Fruit fly (Drosophila melanogaster) whole organism, embryonic: ENCODE data around the gene mnd.

Experiments used
- ATbp ChIP-seq: fragments of 200-800 bp; sonication (Bioruptor generic); optimal IDR thresholded peaks from 2 replicates; lab custom pipeline; 2017; ENCODE audit warnings: missing biosample characterization, mild to moderate bottlenecking, missing genetic modification characterization, missing genetic modification reagents
- Bteb2 ChIP-seq: fragments of 200-800 bp; sonication (Bioruptor generic); optimal IDR thresholded peaks from 2 replicates; lab custom pipeline; 2016; ENCODE audit warnings: missing biosample characterization, missing genetic modification characterization
- CG10274 ChIP-seq: fragments of 200-800 bp; sonication (Bioruptor generic); optimal IDR thresholded peaks from 3 replicates; lab custom pipeline; 2017; ENCODE audit warnings: missing biosample characterization, mild to moderate bottlenecking, missing genetic modification characterization
- CG10366 ChIP-seq: fragments of 200-800 bp; sonication (Bioruptor generic); IDR thresholded peaks from 2 replicates; pipeline ENCODE4 v1.3.6; 2022; ENCODE audit warnings: missing biosample characterization, missing genetic modification characterization
- CG10959 ChIP-seq: fragments of 200-800 bp; sonication (Bioruptor generic); IDR thresholded peaks from 2 replicates; pipeline ENCODE4 v1.3.6; 2022; ENCODE audit warnings: missing biosample characterization, missing genetic modification characterization
- CG11696 ChIP-seq: fragments of 200-800 bp; sonication (Bioruptor generic); IDR thresholded peaks from 2 replicates; pipeline ENCODE4 v1.3.6; 2022; ENCODE audit warnings: missing biosample characterization, missing genetic modification characterization
- CG12104 ChIP-seq: fragments of 200-800 bp; sonication (Bioruptor generic); optimal IDR thresholded peaks from 3 replicates; lab custom pipeline; 2016; ENCODE audit warnings: missing biosample characterization, missing genetic modification characterization
- CG14965 ChIP-seq: fragments of 200-800 bp; sonication (Bioruptor generic); optimal IDR thresholded peaks from 2 replicates; lab custom pipeline; 2016; ENCODE audit warnings: missing biosample characterization, missing genetic modification characterization, borderline replicate concordance
- CG16813 ChIP-seq: fragments of 200-800 bp; sonication (Bioruptor generic); IDR thresholded peaks from 3 replicates; pipeline ENCODE4 v1.3.6; 2022; ENCODE audit warnings: missing biosample characterization, missing genetic modification characterization; ENCODE audit not compliant: partially characterized antibody
- CG1792 ChIP-seq: fragments of 200-800 bp; sonication (Bioruptor generic); optimal IDR thresholded peaks from 2 replicates; lab custom pipeline; 2016; ENCODE audit warnings: missing biosample characterization, missing genetic modification characterization
- CG31388 ChIP-seq: fragments of 200-800 bp; sonication (Bioruptor generic); optimal IDR thresholded peaks from 2 replicates; lab custom pipeline; 2016; ENCODE audit warnings: missing biosample characterization, missing genetic modification characterization
- CG4617 ChIP-seq: fragments of 200-800 bp; sonication (Bioruptor generic); optimal IDR thresholded peaks from 3 replicates; lab custom pipeline; 2016; ENCODE audit warnings: missing biosample characterization, missing genetic modification characterization, borderline replicate concordance
- CG6175 ChIP-seq: fragments of 200-800 bp; sonication (Bioruptor generic); IDR thresholded peaks from 3 replicates; pipeline ENCODE4 v1.3.6; 2022; ENCODE audit warnings: missing biosample characterization, missing genetic modification characterization
- CG6791 ChIP-seq: fragments of 200-800 bp; sonication (Bioruptor generic); IDR thresholded peaks from 3 replicates; pipeline ENCODE4 v1.3.6; 2022; ENCODE audit warnings: missing biosample characterization, missing genetic modification characterization; ENCODE audit not compliant: partially characterized antibody
- CG7357 ChIP-seq: fragments of 200-800 bp; sonication (Bioruptor generic); IDR thresholded peaks from 3 replicates; pipeline ENCODE4 v1.3.6; 2022; ENCODE audit warnings: missing biosample characterization, missing genetic modification characterization
- CG7786 ChIP-seq: fragments of 200-800 bp; sonication (Bioruptor generic); optimal IDR thresholded peaks from 2 replicates; lab custom pipeline; 2016; ENCODE audit warnings: missing biosample characterization, missing genetic modification characterization
- CG7987 ChIP-seq: fragments of 200-800 bp; sonication (Bioruptor generic); optimal IDR thresholded peaks from 2 replicates; lab custom pipeline; 2018; ENCODE audit warnings: missing biosample characterization, mild to moderate bottlenecking, missing genetic modification characterization, moderate library complexity
- CG8290 ChIP-seq, 3 experiments: fragments of 200-800 bp; sonication (Bioruptor generic); optimal IDR thresholded peaks; 2 replicates each; lab custom pipeline; 2016 to 2019; ENCODE audit warnings: missing biosample characterization in 3 of 3, missing genetic modification characterization in 3 of 3, mild to moderate bottlenecking in 2 of 3, moderate library complexity in 1 of 3
- CG8388 ChIP-seq: fragments of 200-800 bp; sonication (Bioruptor generic); optimal IDR thresholded peaks from 2 replicates; lab custom pipeline; 2019; ENCODE audit warnings: missing biosample characterization, mild to moderate bottlenecking, missing genetic modification characterization, moderate library complexity
- CG9215 ChIP-seq: fragments of 200-800 bp; sonication (Bioruptor generic); IDR thresholded peaks from 2 replicates; pipeline ENCODE4 v1.3.6; 2022; ENCODE audit warnings: missing biosample characterization, missing genetic modification characterization
- CG9817 ChIP-seq: fragments of 200-800 bp; sonication (Bioruptor generic); optimal IDR thresholded peaks from 2 replicates; lab custom pipeline; 2018; ENCODE audit warnings: missing biosample characterization, mild to moderate bottlenecking, missing genetic modification characterization, moderate library complexity
- CG9932 ChIP-seq: fragments of 200-800 bp; sonication (Bioruptor generic); IDR thresholded peaks from 2 replicates; pipeline ENCODE4 v1.3.6; 2022; ENCODE audit warnings: missing biosample characterization, missing genetic modification characterization
- Dp ChIP-seq: fragments of 200-800 bp; sonication (Bioruptor generic); optimal IDR thresholded peaks from 2 replicates; lab custom pipeline; 2018; ENCODE audit warnings: missing biosample characterization, mild to moderate bottlenecking, missing genetic modification characterization, moderate library complexity
- ERR ChIP-seq: fragments of 200-800 bp; sonication (Bioruptor generic); optimal IDR thresholded peaks from 2 replicates; lab custom pipeline; 2016; ENCODE audit warnings: missing biosample characterization, missing genetic modification characterization
- Gsc ChIP-seq: fragments of 200-800 bp; sonication (Bioruptor generic); IDR thresholded peaks from 2 replicates; pipeline ENCODE4 v1.3.6; 2022; ENCODE audit warnings: missing biosample characterization, missing genetic modification characterization
- Hr39 ChIP-seq: fragments of >200 bp; optimal IDR thresholded peaks from 2 replicates; lab custom pipeline; 2017
- MBD-R2 ChIP-seq: fragments of 200-800 bp; sonication (Bioruptor generic); IDR thresholded peaks from 2 replicates; pipeline ENCODE4 v1.3.6; 2022; ENCODE audit warnings: missing biosample characterization, missing genetic modification characterization
- MESR4 ChIP-seq: fragments of 200-800 bp; sonication (Bioruptor generic); optimal IDR thresholded peaks from 2 replicates; lab custom pipeline; 2018; ENCODE audit warnings: missing biosample characterization, mild to moderate bottlenecking, missing genetic modification characterization, moderate library complexity
- MTF-1 ChIP-seq: fragments of 200-800 bp; sonication (Bioruptor generic); optimal IDR thresholded peaks from 2 replicates; lab custom pipeline; 2018; ENCODE audit warnings: missing biosample characterization, mild to moderate bottlenecking, missing genetic modification characterization, borderline replicate concordance
- NFAT ChIP-seq: fragments of 200-800 bp; sonication (Bioruptor generic); IDR thresholded peaks from 2 replicates; pipeline ENCODE4 v1.3.6; 2022; ENCODE audit warnings: missing biosample characterization, missing genetic modification characterization
- NfI ChIP-seq: fragments of 200-800 bp; sonication (Bioruptor generic); optimal IDR thresholded peaks from 3 replicates; lab custom pipeline; 2018; ENCODE audit warnings: missing biosample characterization, mild to moderate bottlenecking, missing genetic modification characterization, moderate library complexity
- Sry-δ ChIP-seq: fragments of 200-800 bp; sonication (Bioruptor generic); optimal IDR thresholded peaks from 2 replicates; lab custom pipeline; 2016; ENCODE audit warnings: missing biosample characterization, missing genetic modification characterization
- Stat92E ChIP-seq, 3 experiments: fragments of >200 bp in 2 of 3; fragments of 200-800 bp in 1 of 3; sonication (Bioruptor generic) in 1 of 3; optimal IDR thresholded peaks; 2 replicates each; lab custom pipeline; 2017 to 2019; ENCODE audit warnings: missing biosample characterization in 3 of 3, missing genetic modification characterization in 3 of 3, mild to moderate bottlenecking in 1 of 3, moderate library complexity in 1 of 3
- Tbp ChIP-seq: fragments of >200 bp; optimal IDR thresholded peaks from 2 replicates; lab custom pipeline; 2018; ENCODE audit warnings: missing biosample characterization, missing genetic modification characterization
- al ChIP-seq: fragments of 200-800 bp; sonication (Bioruptor generic); IDR thresholded peaks from 2 replicates; pipeline ENCODE4 v1.3.6; 2022; ENCODE audit warnings: missing biosample characterization, missing genetic modification characterization
- ase ChIP-seq: fragments of 200-800 bp; sonication (Bioruptor generic); IDR thresholded peaks from 3 replicates; pipeline ENCODE4 v1.3.6; 2022; ENCODE audit warnings: missing biosample characterization, missing genetic modification characterization
- ato ChIP-seq: fragments of 200-800 bp; sonication (Bioruptor generic); IDR thresholded peaks from 2 replicates; pipeline ENCODE4 v1.3.6; 2022; ENCODE audit warnings: missing biosample characterization, missing genetic modification characterization; ENCODE audit not compliant: partially characterized antibody
- croc ChIP-seq: fragments of 200-800 bp; sonication (Bioruptor generic); conservative IDR thresholded peaks from 3 replicates; pipeline ENCODE4 v1.3.6; 2022; ENCODE audit warnings: missing biosample characterization, missing genetic modification characterization
- dpn ChIP-seq, 2 experiments: fragments of 200-800 bp; sonication (Bioruptor generic); optimal IDR thresholded peaks; 3 replicates each; lab custom pipeline; 2016; ENCODE audit warnings: missing biosample characterization in 2 of 2, missing genetic modification characterization in 2 of 2
- fd3F ChIP-seq: fragments of 200-800 bp; sonication (Bioruptor generic); optimal IDR thresholded peaks from 2 replicates; lab custom pipeline; 2018; ENCODE audit warnings: missing biosample characterization, mild to moderate bottlenecking, missing genetic modification characterization, moderate library complexity
- fd96Cb ChIP-seq: fragments of 200-800 bp; sonication (Bioruptor generic); optimal IDR thresholded peaks from 2 replicates; lab custom pipeline; 2018; ENCODE audit warnings: missing biosample characterization, mild to moderate bottlenecking, missing genetic modification characterization, moderate library complexity
- fu2 ChIP-seq: fragments of 200-800 bp; sonication (Bioruptor generic); optimal IDR thresholded peaks from 2 replicates; lab custom pipeline; 2016; ENCODE audit warnings: missing biosample characterization, missing genetic modification characterization
- gsb ChIP-seq: fragments of 200-800 bp; sonication (Bioruptor generic); IDR thresholded peaks from 2 replicates; pipeline ENCODE4 v1.3.6; 2022; ENCODE audit warnings: missing biosample characterization, missing genetic modification characterization
- ham ChIP-seq: fragments of 200-800 bp; sonication (Bioruptor generic); IDR thresholded peaks from 2 replicates; pipeline ENCODE4 v1.3.6; 2022; ENCODE audit warnings: missing biosample characterization, missing genetic modification characterization
- odd ChIP-seq: fragments of 200-800 bp; sonication (Bioruptor generic); optimal IDR thresholded peaks from 2 replicates; lab custom pipeline; 2017; ENCODE audit warnings: missing biosample characterization, mild to moderate bottlenecking, missing genetic modification characterization
- peb ChIP-seq: fragments of 200-800 bp; sonication (Bioruptor generic); IDR thresholded peaks from 2 replicates; pipeline ENCODE4 v1.3.6; 2022; ENCODE audit warnings: missing biosample characterization, missing genetic modification characterization
- rib ChIP-seq: fragments of 200-800 bp; sonication (Bioruptor generic); IDR thresholded peaks from 2 replicates; pipeline ENCODE4 v1.3.6; 2022; ENCODE audit warnings: missing biosample characterization, missing genetic modification characterization
- stc ChIP-seq: fragments of 200-800 bp; sonication (Bioruptor generic); IDR thresholded peaks from 2 replicates; pipeline ENCODE4 v1.3.6; 2022; ENCODE audit warnings: missing biosample characterization, missing genetic modification characterization
- tup ChIP-seq: fragments of 200-800 bp; sonication (Bioruptor generic); optimal IDR thresholded peaks from 2 replicates; lab custom pipeline; 2016; ENCODE audit warnings: missing biosample characterization, mild to moderate bottlenecking, missing genetic modification characterization, moderate library complexity

The mnd gene

dm6 chr3L:14999284-15000019, 14.6 kb downstream of the mnd start, which contains the start of the genes mRpL39 and Prosbeta2 (continued):
- TF ChIP-seq croc (peak; percentile 26; the same call in 1 of the 3 replicates), CG7786 (GFP tag; lab: Kevin White, UChicago) (no peak), CG10366 (peak; percentile 23; the same call in 1 of the 2 replicates), tup (no peak), dpn (GFP tag; optimal IDR thresholded peaks at IDR 0.05; lab: Kevin White, UChicago) (no peak), CG8388 (GFP tag; lab: Kevin White, UChicago) (peak; percentile 9), CG7987 (GFP tag; lab: Kevin White, UChicago) (no peak), Stat92E (GFP tag; optimal IDR thresholded peaks at IDR 0.05; lab: Kevin White, UChicago) (no peak), fd96Cb (tag; lab: Kevin White, UChicago) (peak; percentile 70), CG6791 (peak; percentile 81), al (GFP tag; lab: Robert Waterston, UW) (peak; percentile 70), fu2 (GFP tag; lab: Kevin White, UChicago) (no peak), CG6175 (GFP tag; lab: Robert Waterston, UW) (no peak), ATbp (GFP tag; lab: Kevin White, UChicago) (peak; percentile 13), gsb (GFP tag; lab: Robert Waterston, UW) (no peak), CG12104 (GFP tag; lab: Kevin White, UChicago) (peak; percentile 7), CG4617 (GFP tag; lab: Kevin White, UChicago) (no peak), fd3F (GFP tag; lab: Kevin White, UChicago) (no peak), CG9817 (tag; lab: Kevin White, UChicago) (peak; percentile 46), rib (0 out of 2 replicates have a peak, but pooled peaks have one; percentile 26), CG14965 (GFP tag; lab: Kevin White, UChicago) (no peak), stc (peak; percentile 62), Sry-δ (peak; percentile 92), ERR (GFP tag; lab: Kevin White, UChicago) (no peak), CG8290 (GFP tag; optimal IDR thresholded peaks at IDR 0.05; lab: Kevin White, UChicago) (no peak), CG8290 (tag; optimal IDR thresholded peaks at IDR 0.05; lab: Kevin White, UChicago) (no peak), MESR4 (GFP tag; lab: Kevin White, UChicago) (peak; percentile 33), CG11696 (GFP tag; lab: Robert Waterston, UW) (peak; percentile 42; the same call in 1 of the 2 replicates), CG9215 (GFP tag; lab: Robert Waterston, UW) (peak; percentile 83), Tbp (no peak), ato (peak; percentile 86), peb (GFP tag; lab: Robert Waterston, UW) (no peak), CG9932 (GFP tag; lab: Robert Waterston, UW) (peak; percentile 74), Dp (GFP tag; lab: Kevin White, UChicago) (no peak), NfI (GFP tag; lab: Kevin White, UChicago) (no peak), ase (GFP tag; lab: Robert Waterston, UW) (peak; percentile 64; the same call in 1 of the 3 replicates), MBD-R2 (GFP tag; lab: Robert Waterston, UW) (peak; percentile 69), MTF-1 (no peak), Hr39 (lab: Kevin White, UChicago) (no peak), ham (GFP tag; lab: Robert Waterston, UW) (no peak), CG31388 (GFP tag; lab: Kevin White, UChicago) (peak; percentile 14), CG10959 (GFP tag; lab: Robert Waterston, UW) (no peak), CG1792 (GFP tag; lab: Kevin White, UChicago) (no peak), Bteb2 (GFP tag; lab: Kevin White, UChicago) (no peak), CG7357 (GFP tag; lab: Robert Waterston, UW) (peak; percentile 76), Gsc (no peak), CG10274 (GFP tag; lab: Kevin White, UChicago) (no peak), CG16813 (GFP tag; lab: Robert Waterston, UW) (peak; percentile 94), NFAT (peak; percentile 58; the same call in 1 of the 2 replicates), odd (GFP tag; lab: Kevin White, UChicago) (no peak)
